Worm (Caenorhabditis elegans) whole organism, L2 larva: ENCODE measurements around the gene srx-85.

Source experiments
- R02D3.7 ChIP-seq: fragments of 150-350 bp; optimal IDR thresholded peaks from 2 replicates; lab custom pipeline; 2014; ENCODE audit warnings: missing biosample characterization, missing genetic modification characterization
- ama-1 ChIP-seq: fragments of 150-350 bp; optimal IDR thresholded peaks from 2 replicates; lab custom pipeline; 2018; ENCODE audit warnings: inconsistent platforms
- mab-5 ChIP-seq: fragments of 150-350 bp; optimal IDR thresholded peaks from 2 replicates; lab custom pipeline; 2014; ENCODE audit warnings: missing biosample characterization, missing genetic modification characterization
- nhr-129 ChIP-seq: fragments of 150-350 bp; optimal IDR thresholded peaks from 2 replicates; lab custom pipeline; 2014; ENCODE audit warnings: missing biosample characterization, missing genetic modification characterization
- nhr-237 ChIP-seq: fragments of 150-350 bp; optimal IDR thresholded peaks from 2 replicates; lab custom pipeline; 2014; ENCODE audit warnings: missing biosample characterization, missing genetic modification characterization
- nhr-6 ChIP-seq: fragments of 150-350 bp; optimal IDR thresholded peaks from 2 replicates; lab custom pipeline; 2014; ENCODE audit warnings: missing biosample characterization, missing genetic modification characterization
- sma-3 ChIP-seq: sonication (generic microtip); optimal IDR thresholded peaks from 2 replicates; lab custom pipeline; 2016; ENCODE audit warnings: missing genetic modification reagents, missing genetic modification characterization, missing compliant biosample characterization
- zag-1 ChIP-seq: fragments of 150-350 bp; optimal IDR thresholded peaks from 2 replicates; lab custom pipeline; 2014; ENCODE audit warnings: missing biosample characterization, missing genetic modification characterization
- ztf-11 ChIP-seq: sonication (generic microtip); optimal IDR thresholded peaks from 2 replicates; lab custom pipeline; 2017; ENCODE audit warnings: missing biosample characterization, missing genetic modification characterization

DNA sequence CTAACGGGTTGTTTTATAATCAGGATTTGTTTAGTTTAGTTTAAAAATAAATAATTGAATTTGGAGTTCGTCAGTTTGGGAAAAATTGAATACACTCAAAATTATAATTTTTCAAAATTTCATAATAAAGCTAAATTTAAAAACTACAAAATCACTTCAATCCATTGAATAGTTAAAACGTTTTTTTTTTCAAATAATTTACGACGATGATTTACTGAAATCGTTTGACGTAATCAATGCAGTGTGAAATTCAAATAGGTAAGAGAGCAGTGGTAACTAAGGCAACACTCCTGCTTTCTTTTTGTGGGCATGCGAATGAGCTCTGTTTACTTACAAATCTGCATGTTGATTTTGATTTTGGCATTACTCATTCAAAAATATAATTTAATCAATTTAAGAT is 7.3 kb upstream of the srx-85 start, which contains the start of gene F38B7.10:
- TF ChIP-seq nhr-129 (tag; lab: Kevin White, UChicago) = no peak
- TF ChIP-seq mab-5 (tag; lab: Kevin White, UChicago) = no peak
- TF ChIP-seq sma-3 (GFP tag; lab: Kevin White, UChicago) = no peak
- no peak for TF ChIP-seq ama-1 (lab: Kevin White, UChicago)
- TF ChIP-seq nhr-237 (tag; lab: Kevin White, UChicago) = no peak
- no peak for TF ChIP-seq R02D3.7 (tag; lab: Kevin White, UChicago)
- no peak for TF ChIP-seq ztf-11
- no peak for TF ChIP-seq nhr-6
- no peak for TF ChIP-seq zag-1 (tag; lab: Kevin White, UChicago)
